Worm (Caenorhabditis elegans) whole organism, late embryonic: ENCODE measurements around the gene C15B12.4.

Source experiments
- ahr-1 ChIP-seq: sonication (generic microtip); optimal IDR thresholded peaks from 2 replicates; lab custom pipeline; 2016; ENCODE audit warnings: missing genetic modification characterization, missing compliant biosample characterization
- ama-1 ChIP-seq: fragments of 150-350 bp; optimal IDR thresholded peaks from 2 replicates; lab custom pipeline; 2014
- ceh-22 ChIP-seq: sonication (generic microtip); optimal IDR thresholded peaks from 2 replicates; lab custom pipeline; 2017; ENCODE audit warnings: missing biosample characterization, missing genetic modification characterization
- ceh-45 ChIP-seq: fragments of 200-800 bp; sonication (Bioruptor generic); IDR thresholded peaks from 2 replicates; pipeline ENCODE4 v1.3.6; 2022; ENCODE audit warnings: missing genetic modification reagents, missing genetic modification characterization, missing compliant biosample characterization
- elt-4 ChIP-seq: sonication (generic microtip); optimal IDR thresholded peaks from 2 replicates; lab custom pipeline; 2016; ENCODE audit warnings: missing genetic modification characterization, missing compliant biosample characterization
- hlh-13 ChIP-seq: fragments of 200-800 bp; sonication (Bioruptor generic); optimal IDR thresholded peaks from 2 replicates; lab custom pipeline; 2018; ENCODE audit warnings: mild to moderate bottlenecking, missing genetic modification characterization, missing compliant biosample characterization
- pag-3 ChIP-seq: sonication (generic microtip); optimal IDR thresholded peaks from 2 replicates; lab custom pipeline; 2016; ENCODE audit warnings: missing compliant biosample characterization, missing genetic modification characterization, borderline replicate concordance
- pat-9 ChIP-seq: fragments of 200-800 bp; sonication (Bioruptor generic); optimal IDR thresholded peaks from 2 replicates; lab custom pipeline; 2018; ENCODE audit warnings: mild to moderate bottlenecking, missing genetic modification characterization, moderate library complexity, missing compliant biosample characterization
- pha-4 ChIP-seq: fragments of 150-350 bp; optimal IDR thresholded peaks from 2 replicates; lab custom pipeline; 2018; ENCODE audit warnings: missing biosample characterization, missing genetic modification reagents, missing genetic modification characterization
- pros-1 ChIP-seq: fragments of 150-350 bp; optimal IDR thresholded peaks from 2 replicates; lab custom pipeline; 2014; ENCODE audit warnings: missing biosample characterization, missing genetic modification reagents, missing genetic modification characterization
- ref-2 ChIP-seq: sonication (generic microtip); optimal IDR thresholded peaks from 2 replicates; lab custom pipeline; 2016; ENCODE audit warnings: missing genetic modification characterization, missing compliant biosample characterization
- tbx-2 ChIP-seq: sonication (generic microtip); optimal IDR thresholded peaks from 2 replicates; lab custom pipeline; 2016; ENCODE audit warnings: missing genetic modification characterization, missing compliant biosample characterization
- unc-3 ChIP-seq, 2 experiments: fragments of 200-800 bp in 1 of 2; sonication (Bioruptor generic) in 1 of 2; sonication (generic microtip) in 1 of 2; conservative IDR thresholded peaks in 1 of 2; optimal IDR thresholded peaks in 1 of 2; 2 replicates each; pipeline versions ENCODE4 v1.3.6 to Lab custom; 2016 to 2022; ENCODE audit warnings: missing compliant biosample characterization in 2 of 2, missing genetic modification characterization in 2 of 2, missing genetic modification reagents in 1 of 2
- unc-55 ChIP-seq: sonication (generic microtip); optimal IDR thresholded peaks from 2 replicates; lab custom pipeline; 2017; ENCODE audit warnings: missing biosample characterization, missing genetic modification reagents, missing genetic modification characterization

DNA sequence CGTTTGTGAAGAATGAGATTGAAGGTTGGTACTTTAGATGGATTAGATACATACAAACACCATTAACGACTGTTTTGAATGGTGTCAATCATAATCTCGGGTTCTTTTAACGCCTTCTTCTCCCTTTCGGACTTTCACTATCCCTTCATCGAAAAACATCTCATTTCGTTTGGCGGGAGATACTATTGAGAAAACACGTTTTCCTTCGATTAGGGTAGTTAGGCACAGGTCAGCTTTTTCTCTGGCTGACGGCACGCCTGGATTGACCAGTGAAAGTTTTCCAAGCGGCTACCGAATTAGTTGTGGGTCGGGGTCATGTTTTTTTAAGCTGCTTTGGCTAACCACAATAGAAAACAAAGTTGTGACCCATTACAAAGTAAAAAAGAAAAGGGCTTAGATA is 46.4 kb upstream of the C15B12.4 start:
- TF ChIP-seq unc-55 (no peak), pat-9 (tag; lab: Kevin White, UChicago) (no peak), pag-3 (tag; lab: Kevin White, UChicago) (no peak), ref-2 (tag; lab: Kevin White, UChicago) (no peak), ahr-1 (tag; lab: Kevin White, UChicago) (no peak), ama-1 (lab: Kevin White, UChicago) (no peak), hlh-13 (no peak), pha-4 (tag; lab: Kevin White, UChicago) (no peak), tbx-2 (tag; lab: Kevin White, UChicago) (no peak), ceh-45 (GFP tag; lab: Robert Waterston, UW) (no peak), pros-1 (tag; lab: Kevin White, UChicago) (no peak), unc-3 (GFP tag; conservative IDR thresholded peaks at IDR 0.05; lab: Robert Waterston, UW) (no peak), unc-3 (tag; optimal IDR thresholded peaks at IDR 0.05; lab: Kevin White, UChicago) (no peak), elt-4 (tag; lab: Kevin White, UChicago) (no peak), ceh-22 (no peak)
